Fruit fly (Drosophila melanogaster): Measurements from ENCODE around the gene Oatp33Ea.

Oatp33Ea gene

DNA sequence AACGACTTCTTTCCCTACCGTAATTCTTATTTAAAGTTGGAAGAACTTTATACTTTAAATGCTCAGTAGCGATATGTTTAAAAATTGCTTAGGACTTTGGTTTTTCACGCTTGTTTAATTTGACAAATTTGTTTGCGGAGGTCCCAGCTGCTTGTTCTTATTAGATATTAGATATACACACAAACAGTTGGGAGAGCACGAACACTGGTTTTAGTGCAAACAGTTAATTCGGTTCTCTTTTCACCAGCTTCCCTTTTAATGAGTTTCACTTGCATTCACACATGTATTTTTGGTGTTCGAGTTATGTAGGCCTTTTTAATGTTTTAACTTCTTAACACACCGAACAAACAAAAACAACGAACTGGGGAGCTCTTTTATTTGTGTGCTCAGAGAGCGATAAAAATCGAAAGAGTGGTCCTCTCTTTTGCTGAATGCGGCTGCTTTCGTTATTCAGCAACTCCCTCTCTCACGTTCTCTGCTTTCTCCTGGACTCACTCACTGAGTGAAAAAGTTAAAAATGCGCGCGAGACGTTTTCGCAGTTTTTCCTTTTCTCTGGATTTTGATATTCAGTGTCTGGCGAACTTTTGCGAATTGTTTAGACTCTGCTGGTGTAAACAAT lies 37.1 kb upstream of the Oatp33Ea start (continued):
- TF ChIP-seq Fer2 (tag; optimal IDR thresholded peaks at IDR 0.05) (no peak), CG17385 (GFP tag; optimal IDR thresholded peaks at IDR 0.05) (peak; percentile 41), Rx (GFP tag; IDR thresholded peaks at IDR 0.05) (no peak), HLH54F (GFP tag; optimal IDR thresholded peaks at IDR 0.05) (no peak), CG6854 (GFP tag; optimal IDR thresholded peaks at IDR 0.05) (no peak), salm (tag; optimal IDR thresholded peaks at IDR 0.05) (no peak), Trl (optimal IDR thresholded peaks at IDR 0.05) (peak; percentile 96 to 97), Trl (GFP tag; optimal IDR thresholded peaks at IDR 0.05) (peak; percentile 44), Dbx (GFP tag; IDR thresholded peaks at IDR 0.05) (no peak), HHEX (GFP tag; optimal IDR thresholded peaks at IDR 0.05) (no peak), tap (tag; optimal IDR thresholded peaks at IDR 0.05) (no peak), nom (GFP tag; optimal IDR thresholded peaks at IDR 0.05) (peak; percentile 53), CG17568 (GFP tag; optimal IDR thresholded peaks at IDR 0.05) (no peak), ftz-f1 (GFP tag; optimal IDR thresholded peaks at IDR 0.05) (no peak), gce (GFP tag; IDR thresholded peaks at IDR 0.05) (no peak), CG10267 (tag; optimal IDR thresholded peaks at IDR 0.05) (no peak), CG18476 (GFP tag; optimal IDR thresholded peaks at IDR 0.05) (no peak), CG4328 (GFP tag; optimal IDR thresholded peaks at IDR 0.05) (no peak), br (optimal IDR thresholded peaks at IDR 0.05) (no peak), fru (optimal IDR thresholded peaks at IDR 0.05) (no peak), oc (tag; optimal IDR thresholded peaks at IDR 0.05) (no peak), HLHmδ (GFP tag; optimal IDR thresholded peaks at IDR 0.05) (no peak), z (GFP tag; IDR thresholded peaks at IDR 0.05) (peak; percentile 89), pita (GFP tag; optimal IDR thresholded peaks at IDR 0.05) (no peak), CG15479 (GFP tag; optimal IDR thresholded peaks at IDR 0.05) (no peak), dmrt99B (tag; optimal IDR thresholded peaks at IDR 0.05) (no peak), da (GFP tag; optimal IDR thresholded peaks at IDR 0.05) (no peak), CoRest (tag; optimal IDR thresholded peaks at IDR 0.05) (no peak), ci (GFP tag; IDR thresholded peaks at IDR 0.05) (peak; percentile 34; the same call in 2 of the 3 replicates), Med (GFP tag) (peak; percentile 66), CG2678 (tag; optimal IDR thresholded peaks at IDR 0.05) (no peak), dimm (GFP tag; IDR thresholded peaks at IDR 0.05) (no peak), CG8765 (GFP tag; IDR thresholded peaks at IDR 0.05) (no peak), az2 (GFP tag; optimal IDR thresholded peaks at IDR 0.05) (no peak), CG3163 (GFP tag; optimal IDR thresholded peaks at IDR 0.05) (peak; percentile 79), PHDP (tag; optimal IDR thresholded peaks at IDR 0.05) (no peak), tna (GFP tag; IDR thresholded peaks at IDR 0.05; ENCODE audit: partially characterized antibody) (no peak), CG11723 (GFP tag; optimal IDR thresholded peaks at IDR 0.05) (no peak), psq (GFP tag; optimal IDR thresholded peaks at IDR 0.05) (no peak), zf30C (GFP tag; optimal IDR thresholded peaks at IDR 0.05) (no peak), CG3281 (GFP tag; optimal IDR thresholded peaks at IDR 0.05) (no peak), Dfd (GFP tag; optimal IDR thresholded peaks at IDR 0.05) (no peak), ssp (GFP tag; IDR thresholded peaks at IDR 0.05) (no peak), h (optimal IDR thresholded peaks at IDR 0.05) (no peak), Tbp (GFP tag; optimal IDR thresholded peaks at IDR 0.05) (no peak), NFAT (GFP tag; IDR thresholded peaks at IDR 0.05) (no peak), hb (GFP tag; IDR thresholded peaks at IDR 0.05; ENCODE audit: partially characterized antibody) (no peak), CTCF (GFP tag; optimal IDR thresholded peaks at IDR 0.05) (no peak), Bgb (GFP tag; IDR thresholded peaks at IDR 0.05; ENCODE audit: partially characterized antibody) (no peak), bigmax (GFP tag; optimal IDR thresholded peaks at IDR 0.05) (no peak), Ssrp (tag; optimal IDR thresholded peaks at IDR 0.05) (no peak), Sox100B (GFP tag; optimal IDR thresholded peaks at IDR 0.05) (no peak), ham (GFP tag; IDR thresholded peaks at IDR 0.05) (no peak)
